Worm (Caenorhabditis elegans) whole organism, L2 larva: ENCODE results near the gene aman-1.

Experiments used
- egl-27 ChIP-seq: sonication (generic microtip); optimal IDR thresholded peaks from 3 replicates; lab custom pipeline; 2017; ENCODE audit warnings: missing biosample characterization, missing genetic modification reagents, missing genetic modification characterization
- mdl-1 ChIP-seq, 2 experiments: fragments of 150-350 bp in 1 of 2; sonication (generic microtip) in 1 of 2; optimal IDR thresholded peaks; 2 replicates each; lab custom pipeline; 2017; ENCODE audit warnings: missing biosample characterization in 2 of 2, missing genetic modification characterization in 2 of 2
- unc-39 ChIP-seq: fragments of 150-350 bp; optimal IDR thresholded peaks from 2 replicates; lab custom pipeline; 2014; ENCODE audit warnings: missing biosample characterization, missing genetic modification characterization

DNA sequence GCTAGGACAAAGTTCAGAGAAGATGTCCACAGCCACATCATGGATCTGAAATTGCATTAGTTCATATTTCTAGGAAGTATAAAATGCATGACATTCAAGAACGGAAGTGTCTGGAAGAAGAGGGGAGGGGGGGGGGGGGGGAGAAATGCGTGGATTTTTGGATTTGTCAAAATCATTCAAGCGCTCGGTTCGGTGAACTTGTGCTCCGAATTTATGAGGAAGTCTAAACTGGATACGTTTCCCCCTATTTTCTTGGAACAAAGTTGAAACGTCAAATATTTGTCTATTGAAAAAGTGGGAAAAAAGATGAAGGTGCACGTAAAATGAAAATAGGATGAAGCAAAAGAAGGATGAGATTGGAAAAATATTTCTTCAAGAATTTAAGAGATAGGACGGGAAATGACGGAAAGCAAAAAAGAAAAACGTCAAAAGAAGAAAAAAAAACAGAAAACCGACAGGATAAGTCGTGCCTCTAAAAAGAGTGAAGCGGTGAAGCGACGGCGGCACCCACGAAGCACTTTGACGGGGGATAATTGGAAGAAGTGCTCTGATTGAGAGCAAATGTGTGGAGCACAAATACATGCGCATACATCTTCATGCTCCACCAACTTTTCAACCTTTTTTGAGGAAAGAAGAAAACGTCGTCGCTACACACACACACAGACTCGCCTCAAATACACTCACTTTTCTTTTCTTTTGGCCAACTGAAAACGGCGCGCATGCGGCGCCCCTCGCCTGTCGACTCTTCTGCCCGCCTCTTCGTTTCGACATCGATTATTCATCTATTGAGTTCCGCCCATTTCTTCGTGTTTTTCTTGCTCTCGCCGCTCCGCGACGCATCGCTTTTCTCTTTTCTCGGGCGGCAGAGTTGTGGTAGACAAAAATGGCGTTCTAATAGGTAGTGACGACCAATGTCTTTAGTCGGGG is 12.0 kb upstream of the aman-1 start, which contains the start of gene F55D10.4:
- TF ChIP-seq egl-27 (tag; lab: Kevin White, UChicago) (no peak), unc-39 (tag; lab: Kevin White, UChicago) (no peak), mdl-1 (tag; optimal IDR thresholded peaks at IDR 0.05; lab: Kevin White, UChicago) (no peak)
